Worm (Caenorhabditis elegans) whole organism, early embryonic: ENCODE data around the gene rhy-1.

ENCODE experiments used
- F13C5.2 ChIP-seq: sonication (generic microtip); optimal IDR thresholded peaks from 2 replicates; lab custom pipeline; 2017; ENCODE audit warnings: mild to moderate bottlenecking, missing genetic modification characterization, inconsistent platforms, missing compliant biosample characterization
- aly-1 ChIP-seq: sonication (generic microtip); optimal IDR thresholded peaks from 2 replicates; lab custom pipeline; 2016; ENCODE audit warnings: missing genetic modification characterization, missing compliant biosample characterization
- ama-1 ChIP-seq: fragments of 150-350 bp; optimal IDR thresholded peaks from 2 replicates; lab custom pipeline; 2014
- ceh-36 ChIP-seq: sonication (generic microtip); optimal IDR thresholded peaks from 2 replicates; lab custom pipeline; 2016; ENCODE audit warnings: missing genetic modification characterization, inconsistent platforms, missing compliant biosample characterization
- flt-1 ChIP-seq: fragments of 200-800 bp; sonication (Bioruptor generic); IDR thresholded peaks from 2 replicates; pipeline ENCODE4 v1.3.6; 2022; ENCODE audit warnings: missing genetic modification characterization, missing compliant biosample characterization
- hmbx-1 ChIP-seq: sonication (generic microtip); optimal IDR thresholded peaks from 2 replicates; lab custom pipeline; 2016; ENCODE audit warnings: mild to moderate bottlenecking, missing genetic modification characterization, missing compliant biosample characterization
- hmg-4 ChIP-seq: fragments of 200-800 bp; sonication (Bioruptor generic); optimal IDR thresholded peaks from 2 replicates; lab custom pipeline; 2018; ENCODE audit warnings: mild to moderate bottlenecking, missing genetic modification characterization, missing compliant biosample characterization
- hnd-1 ChIP-seq: sonication (generic microtip); optimal IDR thresholded peaks from 2 replicates; lab custom pipeline; 2016; ENCODE audit warnings: missing genetic modification characterization, missing compliant biosample characterization
- pes-1 ChIP-seq: fragments of 200-800 bp; sonication (Bioruptor generic); IDR thresholded peaks from 2 replicates; pipeline ENCODE4 v1.3.6; 2022; ENCODE audit warnings: missing genetic modification reagents, missing genetic modification characterization, missing compliant biosample characterization
- scrt-1 ChIP-seq: fragments of 200-800 bp; sonication (Bioruptor generic); IDR thresholded peaks from 2 replicates; pipeline ENCODE4 v1.3.6; 2022; ENCODE audit warnings: missing genetic modification characterization, missing compliant biosample characterization
- sea-1 ChIP-seq: fragments of 200-800 bp; sonication (Bioruptor generic); conservative IDR thresholded peaks from 2 replicates; pipeline ENCODE4 v1.3.6; 2022; ENCODE audit warnings: missing genetic modification characterization, missing compliant biosample characterization
- tbx-11 ChIP-seq: fragments of 200-800 bp; sonication (Bioruptor generic); IDR thresholded peaks from 2 replicates; pipeline ENCODE4 v1.3.6; 2022; ENCODE audit warnings: missing genetic modification characterization, missing compliant biosample characterization
- tra-4 ChIP-seq: sonication (generic microtip); optimal IDR thresholded peaks from 2 replicates; lab custom pipeline; 2017; ENCODE audit warnings: missing genetic modification characterization, missing compliant biosample characterization

DNA sequence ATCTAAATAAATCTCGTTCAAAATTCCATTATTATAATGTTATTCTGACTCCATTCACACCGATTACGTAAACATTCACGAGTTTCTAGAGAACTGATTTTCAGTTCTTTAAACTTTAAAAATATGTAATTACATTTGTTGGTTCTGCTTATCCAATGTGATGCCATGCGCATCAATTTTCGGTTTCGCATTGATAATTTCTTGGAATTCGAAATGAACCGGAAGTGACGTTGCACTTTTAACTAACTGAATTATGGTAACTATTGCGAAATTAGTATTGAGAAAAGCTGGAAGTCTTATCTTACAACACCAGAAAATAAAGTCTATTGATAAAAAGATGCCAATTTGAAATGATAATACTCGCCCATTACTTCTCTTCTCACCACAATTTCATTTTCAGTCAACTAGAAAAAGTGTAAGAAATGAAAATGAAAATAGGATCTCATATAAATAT lies 43.4 kb upstream of the rhy-1 start:
- TF ChIP-seq ceh-36 (no peak), tra-4 (no peak), flt-1 (GFP tag; lab: Robert Waterston, UW) (no peak), hmg-4 (no peak), pes-1 (GFP tag; lab: Robert Waterston, UW) (no peak), sea-1 (GFP tag; lab: Robert Waterston, UW) (no peak), scrt-1 (no peak), ama-1 (lab: Kevin White, UChicago) (no peak), F13C5.2 (no peak), hmbx-1 (no peak), hnd-1 (no peak), aly-1 (tag; lab: Kevin White, UChicago) (no peak), tbx-11 (GFP tag; lab: Robert Waterston, UW) (no peak)
